Fruit fly (Drosophila melanogaster) whole organism, embryonic: ENCODE measurements around the gene MESR6.
A peak's percentile ranks its signal among the peaks of the same experiment; 100 is the strongest.

ENCODE experiments used
- CG12942 ChIP-seq: fragments of 200-800 bp; sonication (Bioruptor generic); optimal IDR thresholded peaks from 3 replicates; lab custom pipeline; 2016; ENCODE audit warnings: missing biosample characterization, missing genetic modification characterization
- CG33213 ChIP-seq: fragments of 200-800 bp; sonication (Bioruptor generic); optimal IDR thresholded peaks from 3 replicates; lab custom pipeline; 2016; ENCODE audit warnings: missing biosample characterization, missing genetic modification characterization
- CG4404 ChIP-seq: fragments of 200-800 bp; sonication (Bioruptor generic); IDR thresholded peaks from 2 replicates; pipeline ENCODE4 v1.3.6; 2022; ENCODE audit warnings: missing biosample characterization, missing genetic modification characterization
- Nf-YB ChIP-seq: fragments of 200-800 bp; sonication (Bioruptor generic); optimal IDR thresholded peaks from 3 replicates; lab custom pipeline; 2019; ENCODE audit warnings: missing biosample characterization, mild to moderate bottlenecking, missing genetic modification characterization, moderate library complexity
- nmo ChIP-seq: fragments of 200-800 bp; sonication (Bioruptor generic); optimal IDR thresholded peaks from 2 replicates; lab custom pipeline; 2018; ENCODE audit warnings: missing biosample characterization, mild to moderate bottlenecking, missing genetic modification characterization, moderate library complexity

DNA sequence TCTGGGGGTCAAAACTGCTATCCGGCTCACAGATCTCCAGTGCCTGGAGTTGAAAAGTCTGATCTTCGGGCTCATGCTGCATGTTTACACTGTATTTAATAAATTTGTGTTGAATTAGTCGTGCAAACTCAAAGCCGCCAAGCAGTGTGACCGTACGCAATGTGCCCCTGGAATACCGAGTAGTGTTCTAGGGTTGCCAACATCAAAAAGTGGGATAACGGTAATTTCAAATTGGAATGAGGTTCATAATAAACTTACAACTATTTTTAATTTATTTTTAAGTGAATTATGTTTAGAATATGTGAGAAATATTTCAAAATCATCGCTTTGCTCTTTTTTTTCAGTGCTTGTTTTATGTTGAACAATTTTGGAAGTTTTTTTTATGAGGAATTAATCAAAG lies 7.7 kb downstream of the MESR6 start, which contains the start of gene Gem2:
- no peak for TF ChIP-seq CG12942 (GFP tag; lab: Kevin White, UChicago)
- peak; percentile 13 for TF ChIP-seq nmo (GFP tag; lab: Kevin White, UChicago)
- no peak for TF ChIP-seq Nf-YB
- TF ChIP-seq CG33213 (GFP tag; lab: Kevin White, UChicago) = peak; percentile 21
- TF ChIP-seq CG4404 = no peak
